Worm (Caenorhabditis elegans) whole organism, young adult: ENCODE results near the gene F42D1.4.

Source experiments
- B0336.3 ChIP-seq: fragments of 200-800 bp; sonication (Bioruptor generic); IDR thresholded peaks from 2 replicates; pipeline ENCODE4 v1.3.6; 2022; ENCODE audit warnings: missing genetic modification characterization, missing compliant biosample characterization
- D2030.7 ChIP-seq: fragments of 200-800 bp; sonication (Bioruptor generic); IDR thresholded peaks from 2 replicates; pipeline ENCODE4 v1.3.6; 2022; ENCODE audit warnings: missing genetic modification reagents, missing genetic modification characterization, missing compliant biosample characterization
- F22D6.2 ChIP-seq: sonication (generic microtip); optimal IDR thresholded peaks from 2 replicates; lab custom pipeline; 2016; ENCODE audit warnings: mild to moderate bottlenecking, missing genetic modification characterization, missing compliant biosample characterization
- F33H1.4 ChIP-seq: fragments of 200-800 bp; sonication (Bioruptor generic); IDR thresholded peaks from 2 replicates; pipeline ENCODE4 v1.3.6; 2022; ENCODE audit warnings: missing genetic modification reagents, missing genetic modification characterization, missing compliant biosample characterization
- F52B5.7 ChIP-seq: sonication (generic microtip); optimal IDR thresholded peaks from 2 replicates; lab custom pipeline; 2016; ENCODE audit warnings: mild to moderate bottlenecking, missing genetic modification characterization, missing compliant biosample characterization
- K11D2.4 ChIP-seq: fragments of 200-800 bp; sonication (Bioruptor generic); IDR thresholded peaks from 2 replicates; pipeline ENCODE4 v1.3.6; 2022; ENCODE audit warnings: missing genetic modification reagents, missing genetic modification characterization, missing compliant biosample characterization
- K12H6.12 ChIP-seq: fragments of 200-800 bp; sonication (Bioruptor generic); optimal IDR thresholded peaks from 2 replicates; lab custom pipeline; 2018; ENCODE audit warnings: mild to moderate bottlenecking, missing genetic modification characterization, missing compliant biosample characterization
- T07F8.4 ChIP-seq: sonication (generic microtip); optimal IDR thresholded peaks from 2 replicates; lab custom pipeline; 2016; ENCODE audit warnings: mild to moderate bottlenecking, missing genetic modification characterization, moderate library complexity, missing compliant biosample characterization
- T26A5.8 ChIP-seq: sonication (generic microtip); optimal IDR thresholded peaks from 2 replicates; lab custom pipeline; 2016; ENCODE audit warnings: missing genetic modification characterization, missing compliant biosample characterization
- Y53G8AR.9 ChIP-seq: fragments of 200-800 bp; sonication (Bioruptor generic); conservative IDR thresholded peaks from 2 replicates; pipeline ENCODE4 v1.3.6; 2022; ENCODE audit warnings: missing genetic modification reagents, missing genetic modification characterization, missing compliant biosample characterization
- Y56A3A.18 ChIP-seq: fragments of 200-800 bp; sonication (Bioruptor generic); IDR thresholded peaks from 2 replicates; pipeline ENCODE4 v1.3.6; 2022; ENCODE audit warnings: missing genetic modification reagents, missing genetic modification characterization, missing compliant biosample characterization
- Y79H2A.3 ChIP-seq: fragments of 200-800 bp; sonication (Bioruptor generic); conservative IDR thresholded peaks from 2 replicates; pipeline ENCODE4 v1.3.6; 2022; ENCODE audit warnings: missing genetic modification reagents, missing genetic modification characterization, missing compliant biosample characterization
- ZK185.1 ChIP-seq: sonication (generic microtip); optimal IDR thresholded peaks from 2 replicates; lab custom pipeline; 2016; ENCODE audit warnings: mild to moderate bottlenecking, missing genetic modification characterization, missing compliant biosample characterization; ENCODE audit not compliant: poor library complexity, severe bottlenecking
- aptf-3 ChIP-seq: fragments of 200-800 bp; sonication (Bioruptor generic); IDR thresholded peaks from 2 replicates; pipeline ENCODE4 v1.3.6; 2022; ENCODE audit warnings: missing genetic modification characterization, missing compliant biosample characterization
- atf-7 ChIP-seq: sonication (generic microtip); optimal IDR thresholded peaks from 2 replicates; lab custom pipeline; 2017; ENCODE audit warnings: mild to moderate bottlenecking, missing genetic modification characterization, missing compliant biosample characterization
- athp-1 ChIP-seq: sonication (generic microtip); optimal IDR thresholded peaks from 2 replicates; lab custom pipeline; 2017; ENCODE audit warnings: mild to moderate bottlenecking, missing genetic modification characterization, missing compliant biosample characterization
- attf-3 ChIP-seq: fragments of 200-800 bp; sonication (Bioruptor generic); conservative IDR thresholded peaks from 2 replicates; pipeline ENCODE4 v1.3.6; 2022; ENCODE audit warnings: missing genetic modification reagents, missing genetic modification characterization, missing compliant biosample characterization
- bed-1 ChIP-seq: fragments of 200-800 bp; sonication (Bioruptor generic); IDR thresholded peaks from 2 replicates; pipeline ENCODE4 v1.3.6; 2022; ENCODE audit warnings: missing genetic modification reagents, missing genetic modification characterization, missing compliant biosample characterization
- ceh-100 ChIP-seq: fragments of 200-800 bp; sonication (Bioruptor generic); IDR thresholded peaks from 2 replicates; pipeline ENCODE4 v1.3.6; 2022; ENCODE audit warnings: missing genetic modification reagents, missing genetic modification characterization, missing compliant biosample characterization
- ceh-40 ChIP-seq: fragments of 200-800 bp; sonication (Bioruptor generic); IDR thresholded peaks from 2 replicates; pipeline ENCODE4 v1.3.6; 2022; ENCODE audit warnings: missing genetic modification characterization, missing compliant biosample characterization
- ceh-58 ChIP-seq: fragments of 200-800 bp; sonication (Bioruptor generic); IDR thresholded peaks from 2 replicates; pipeline ENCODE4 v1.3.6; 2022; ENCODE audit warnings: missing genetic modification characterization, missing compliant biosample characterization
- ceh-91 ChIP-seq: fragments of 200-800 bp; sonication (Bioruptor generic); IDR thresholded peaks from 2 replicates; pipeline ENCODE4 v1.3.6; 2022; ENCODE audit warnings: missing genetic modification reagents, missing genetic modification characterization, missing compliant biosample characterization
- chd-7 ChIP-seq: sonication (generic microtip); optimal IDR thresholded peaks from 2 replicates; lab custom pipeline; 2016; ENCODE audit warnings: mild to moderate bottlenecking, missing genetic modification characterization, moderate library complexity, missing compliant biosample characterization
- egl-44 ChIP-seq: fragments of 200-800 bp; sonication (Bioruptor generic); IDR thresholded peaks from 2 replicates; pipeline ENCODE4 v1.3.6; 2022; ENCODE audit warnings: missing genetic modification reagents, missing genetic modification characterization, missing compliant biosample characterization
- egrh-3 ChIP-seq: fragments of 200-800 bp; sonication (Bioruptor generic); IDR thresholded peaks from 2 replicates; pipeline ENCODE4 v1.3.6; 2022; ENCODE audit warnings: missing genetic modification reagents, missing genetic modification characterization, missing compliant biosample characterization
- ekl-4 ChIP-seq: fragments of 200-800 bp; sonication (Bioruptor generic); IDR thresholded peaks from 2 replicates; pipeline ENCODE4 v1.3.6; 2022; ENCODE audit warnings: missing genetic modification reagents, missing genetic modification characterization, missing compliant biosample characterization
- ets-4 ChIP-seq: fragments of 200-800 bp; sonication (Bioruptor generic); optimal IDR thresholded peaks from 2 replicates; lab custom pipeline; 2018; ENCODE audit warnings: mild to moderate bottlenecking, missing genetic modification characterization, missing compliant biosample characterization
- fkh-3 ChIP-seq: sonication (generic microtip); optimal IDR thresholded peaks from 2 replicates; lab custom pipeline; 2016; ENCODE audit warnings: mild to moderate bottlenecking, missing genetic modification characterization, missing compliant biosample characterization
- gei-17 ChIP-seq: fragments of 200-800 bp; sonication (Bioruptor generic); optimal IDR thresholded peaks from 2 replicates; lab custom pipeline; 2018; ENCODE audit warnings: mild to moderate bottlenecking, missing genetic modification characterization, missing compliant biosample characterization
- hmg-20 ChIP-seq: fragments of 200-800 bp; sonication (Bioruptor generic); IDR thresholded peaks from 2 replicates; pipeline ENCODE4 v1.3.6; 2022; ENCODE audit warnings: missing genetic modification reagents, missing genetic modification characterization, missing compliant biosample characterization
- hsf-1 ChIP-seq: fragments of 200-800 bp; sonication (Bioruptor generic); IDR thresholded peaks from 2 replicates; pipeline ENCODE4 v1.3.6; 2022; ENCODE audit warnings: missing genetic modification reagents, missing genetic modification characterization, missing compliant biosample characterization
- lag-1 ChIP-seq: fragments of 200-800 bp; sonication (Bioruptor generic); IDR thresholded peaks from 2 replicates; pipeline ENCODE4 v1.3.6; 2022; ENCODE audit warnings: missing genetic modification reagents, missing genetic modification characterization, missing compliant biosample characterization
- let-526 ChIP-seq: fragments of 200-800 bp; sonication (Bioruptor generic); IDR thresholded peaks from 2 replicates; pipeline ENCODE4 v1.3.6; 2022; ENCODE audit warnings: missing genetic modification reagents, missing genetic modification characterization, missing compliant biosample characterization
- lin-54 ChIP-seq: fragments of 200-800 bp; sonication (Bioruptor generic); optimal IDR thresholded peaks from 2 replicates; lab custom pipeline; 2018; ENCODE audit warnings: mild to moderate bottlenecking, missing genetic modification characterization, missing compliant biosample characterization
- madf-10 ChIP-seq: sonication (generic microtip); optimal IDR thresholded peaks from 2 replicates; lab custom pipeline; 2016; ENCODE audit warnings: mild to moderate bottlenecking, missing genetic modification characterization, missing compliant biosample characterization
- madf-8 ChIP-seq: fragments of 200-800 bp; sonication (Bioruptor generic); conservative IDR thresholded peaks from 2 replicates; pipeline ENCODE4 v1.3.6; 2022; ENCODE audit warnings: missing genetic modification reagents, missing genetic modification characterization, missing compliant biosample characterization
- mcd-1 ChIP-seq: fragments of 200-800 bp; sonication (Bioruptor generic); IDR thresholded peaks from 2 replicates; pipeline ENCODE4 v1.3.6; 2022; ENCODE audit warnings: missing genetic modification reagents, missing genetic modification characterization, missing compliant biosample characterization
- mel-28 ChIP-seq: sonication (generic microtip); optimal IDR thresholded peaks from 2 replicates; lab custom pipeline; 2016; ENCODE audit warnings: borderline replicate concordance, mild to moderate bottlenecking, missing genetic modification characterization, missing compliant biosample characterization
- mes-4 ChIP-seq: sonication (generic microtip); optimal IDR thresholded peaks from 2 replicates; lab custom pipeline; 2016; ENCODE audit warnings: missing genotype, missing genetic modification characterization, missing compliant biosample characterization
- mxl-1 ChIP-seq: sonication (generic microtip); optimal IDR thresholded peaks from 2 replicates; lab custom pipeline; 2016; ENCODE audit warnings: missing genetic modification characterization, missing compliant biosample characterization
- nhr-120 ChIP-seq: fragments of 200-800 bp; sonication (Bioruptor generic); IDR thresholded peaks from 2 replicates; pipeline ENCODE4 v1.3.6; 2022; ENCODE audit warnings: missing genetic modification characterization, missing compliant biosample characterization
- nhr-80 ChIP-seq: sonication (generic microtip); optimal IDR thresholded peaks from 2 replicates; lab custom pipeline; 2016; ENCODE audit warnings: missing genetic modification characterization, missing compliant biosample characterization
- pha-4 ChIP-seq: fragments of 150-350 bp; sonication (generic microtip); optimal IDR thresholded peaks from 2 replicates; lab custom pipeline; 2014; ENCODE audit warnings: missing biosample characterization, missing genetic modification reagents, missing genetic modification characterization
- rpc-1 ChIP-seq, 2 experiments: fragments of 150-350 bp in 1 of 2; sonication (generic microtip) in 1 of 2; optimal IDR thresholded peaks; 2 replicates each; lab custom pipeline; 2014 to 2018; ENCODE audit warnings: missing biosample characterization in 1 of 2, missing genetic modification characterization in 1 of 2, missing genetic modification reagents in 1 of 2, missing genotype in 1 of 2
- tbx-9 ChIP-seq: sonication (generic microtip); optimal IDR thresholded peaks from 2 replicates; lab custom pipeline; 2016; ENCODE audit warnings: borderline replicate concordance, missing genetic modification characterization, inconsistent platforms, missing compliant biosample characterization
- tlf-1 ChIP-seq: fragments of 200-800 bp; sonication (Bioruptor generic); optimal IDR thresholded peaks from 2 replicates; lab custom pipeline; 2018; ENCODE audit warnings: mild to moderate bottlenecking, missing genetic modification characterization, missing compliant biosample characterization
- unc-62 ChIP-seq: fragments of 150-350 bp; optimal IDR thresholded peaks from 2 replicates; lab custom pipeline; 2014; ENCODE audit warnings: missing biosample characterization, missing genetic modification reagents, missing genetic modification characterization
- ztf-18 ChIP-seq: sonication (generic microtip); optimal IDR thresholded peaks from 2 replicates; lab custom pipeline; 2016; ENCODE audit warnings: missing genotype, mild to moderate bottlenecking, missing genetic modification characterization, missing compliant biosample characterization
- ztf-25 ChIP-seq: fragments of 200-800 bp; sonication (Bioruptor generic); IDR thresholded peaks from 2 replicates; pipeline ENCODE4 v1.3.6; 2022; ENCODE audit warnings: missing genetic modification reagents, missing genetic modification characterization, missing compliant biosample characterization
- ztf-28 ChIP-seq: fragments of 200-800 bp; sonication (Bioruptor generic); IDR thresholded peaks from 2 replicates; pipeline ENCODE4 v1.3.6; 2022; ENCODE audit warnings: missing genetic modification reagents, missing genetic modification characterization, missing compliant biosample characterization

Gene F42D1.4

DNA sequence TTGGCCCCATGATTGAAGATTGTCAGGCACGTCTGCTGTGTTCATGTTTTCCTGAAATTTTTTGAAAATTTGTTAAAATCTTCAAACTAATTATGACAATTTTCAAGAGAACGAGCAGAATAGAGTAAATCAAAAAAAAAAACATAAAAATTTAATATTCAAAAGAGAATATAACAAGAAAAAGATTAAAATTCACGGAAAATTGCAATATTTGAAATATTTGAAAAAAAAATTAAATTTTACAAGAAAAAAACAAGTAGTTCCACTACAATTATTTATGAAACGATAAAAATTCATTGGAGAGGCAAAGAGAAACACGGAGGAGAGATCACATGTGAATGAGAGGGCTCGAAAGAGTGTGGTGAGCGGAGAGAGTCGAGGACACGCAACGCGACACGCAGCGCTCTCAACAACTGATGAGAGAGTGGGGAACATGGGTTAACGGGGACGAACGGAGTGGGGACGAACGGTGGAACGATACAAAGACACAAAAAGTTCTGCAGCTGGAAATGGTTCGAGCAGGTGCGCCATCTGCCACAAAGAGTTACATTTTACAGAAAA, 17.5 kb downstream of the F42D1.4 start, which contains the start of gene mbk-1:
TSS of gene mbk-1 (minus strand) at position 51 of the 561 bp plus-strand sequence.
- peak; percentile 35; the same call in 1 of the 2 replicates for TF ChIP-seq mcd-1 (GFP tag; lab: Robert Waterston, UW)
- TF ChIP-seq Y53G8AR.9: no peak
- peak; percentile 41 for TF ChIP-seq madf-10 (tag; lab: Kevin White, UChicago)
- no peak for TF ChIP-seq ets-4 (GFP tag; lab: Kevin White, UChicago)
- TF ChIP-seq hsf-1 (GFP tag; lab: Robert Waterston, UW): no peak
- no peak for TF ChIP-seq T26A5.8 (tag; lab: Kevin White, UChicago)
- no peak for TF ChIP-seq mes-4 (tag; lab: Kevin White, UChicago)
- TF ChIP-seq ekl-4 (GFP tag; lab: Robert Waterston, UW): no peak
- no peak for TF ChIP-seq egrh-3
- no peak for TF ChIP-seq tlf-1 (GFP tag; lab: Kevin White, UChicago)
- no peak for TF ChIP-seq mel-28 (tag; lab: Kevin White, UChicago)
- no peak for TF ChIP-seq attf-3 (GFP tag; lab: Robert Waterston, UW)
- TF ChIP-seq T07F8.4: no peak
- TF ChIP-seq bed-1: no peak
- peak; percentile 16 for TF ChIP-seq gei-17 (GFP tag; lab: Kevin White, UChicago)
- no peak for TF ChIP-seq D2030.7 (GFP tag; lab: Robert Waterston, UW)
- no peak for TF ChIP-seq let-526 (GFP tag; lab: Robert Waterston, UW)
- no peak for TF ChIP-seq hmg-20 (GFP tag; lab: Robert Waterston, UW)
- no peak for TF ChIP-seq ztf-28
- peak; percentile 1 for TF ChIP-seq ztf-18 (tag; lab: Kevin White, UChicago)
- no peak for TF ChIP-seq mxl-1 (tag; lab: Kevin White, UChicago)
- TF ChIP-seq atf-7 (tag; lab: Kevin White, UChicago): no peak
- no peak for TF ChIP-seq rpc-1 (optimal IDR thresholded peaks at IDR 0.05; lab: Kevin White, UChicago)
- no peak for TF ChIP-seq rpc-1 (tag; optimal IDR thresholded peaks at IDR 0.05; lab: Kevin White, UChicago)
- no peak for TF ChIP-seq ceh-40 (GFP tag; lab: Robert Waterston, UW)
- TF ChIP-seq athp-1 (tag; lab: Kevin White, UChicago): no peak
- TF ChIP-seq Y56A3A.18 (GFP tag; lab: Robert Waterston, UW): no peak
- TF ChIP-seq fkh-3: no peak
- TF ChIP-seq F52B5.7: no peak
- peak; percentile 81 for TF ChIP-seq nhr-80
- 0 out of 2 replicates have a peak, but pooled peaks have one; percentile 23 for TF ChIP-seq K11D2.4 (GFP tag; lab: Robert Waterston, UW)
- TF ChIP-seq pha-4 (tag; lab: Kevin White, UChicago): no peak
- TF ChIP-seq unc-62 (GFP tag; lab: Kevin White, UChicago): no peak
- no peak for TF ChIP-seq F22D6.2
- no peak for TF ChIP-seq ztf-25 (GFP tag; lab: Robert Waterston, UW)
- no peak for TF ChIP-seq Y79H2A.3
- TF ChIP-seq madf-8 (GFP tag; lab: Robert Waterston, UW): no peak
- no peak for TF ChIP-seq chd-7 (tag; lab: Kevin White, UChicago)
- TF ChIP-seq aptf-3 (GFP tag; lab: Robert Waterston, UW): no peak
- TF ChIP-seq F33H1.4 (GFP tag; lab: Robert Waterston, UW): no peak
- no peak for TF ChIP-seq B0336.3 (GFP tag; lab: Robert Waterston, UW)
- TF ChIP-seq ZK185.1 (tag; lab: Kevin White, UChicago): no peak
- no peak for TF ChIP-seq ceh-91 (GFP tag; lab: Robert Waterston, UW)
- TF ChIP-seq egl-44: no peak
- no peak for TF ChIP-seq ceh-100 (GFP tag; lab: Robert Waterston, UW)
- no peak for TF ChIP-seq nhr-120 (GFP tag; lab: Robert Waterston, UW)
- no peak for TF ChIP-seq ceh-58 (GFP tag; lab: Robert Waterston, UW)
- peak; percentile 29 for TF ChIP-seq K12H6.12 (tag; lab: Kevin White, UChicago)
- TF ChIP-seq lin-54 (GFP tag; lab: Kevin White, UChicago): no peak
- no peak for TF ChIP-seq tbx-9 (tag; lab: Kevin White, UChicago)
- no peak for TF ChIP-seq lag-1
